Fruit fly (Drosophila melanogaster): ENCODE data around the gene Trs23.

dm6 chr2L:8702907-8703626 is 17.0 kb downstream of the Trs23 start:
- TF ChIP-seq CG33017 (tag; optimal IDR thresholded peaks at IDR 0.05) (no peak), bab1 (GFP tag; optimal IDR thresholded peaks at IDR 0.05) (no peak), CG7045 (GFP tag; optimal IDR thresholded peaks at IDR 0.05) (no peak), CG1620 (GFP tag; optimal IDR thresholded peaks at IDR 0.05) (no peak), CG14711 (tag; optimal IDR thresholded peaks at IDR 0.05) (no peak), cic (GFP tag; optimal IDR thresholded peaks at IDR 0.05) (no peak), Mnt (GFP tag; optimal IDR thresholded peaks at IDR 0.05) (no peak)
